Worm (Caenorhabditis elegans) whole organism, early embryonic: ENCODE results near the gene cpd-2.

Source experiments
- B0310.2 ChIP-seq: sonication (generic microtip); optimal IDR thresholded peaks from 2 replicates; lab custom pipeline; 2016; ENCODE audit warnings: mild to moderate bottlenecking, missing genetic modification characterization, missing compliant biosample characterization
- ama-1 ChIP-seq: fragments of 150-350 bp; optimal IDR thresholded peaks from 2 replicates; lab custom pipeline; 2014
- ceh-13 ChIP-seq: fragments of 200-800 bp; sonication (Bioruptor generic); optimal IDR thresholded peaks from 2 replicates; lab custom pipeline; 2018; ENCODE audit warnings: mild to moderate bottlenecking, missing genetic modification characterization, missing compliant biosample characterization
- ets-7 ChIP-seq: sonication (generic microtip); optimal IDR thresholded peaks from 2 replicates; lab custom pipeline; 2016; ENCODE audit warnings: missing genotype, missing genetic modification characterization, missing compliant biosample characterization
- hmbx-1 ChIP-seq: sonication (generic microtip); optimal IDR thresholded peaks from 2 replicates; lab custom pipeline; 2016; ENCODE audit warnings: mild to moderate bottlenecking, missing genetic modification characterization, missing compliant biosample characterization
- pes-1 ChIP-seq: fragments of 200-800 bp; sonication (Bioruptor generic); IDR thresholded peaks from 2 replicates; pipeline ENCODE4 v1.3.6; 2022; ENCODE audit warnings: missing genetic modification reagents, missing genetic modification characterization, missing compliant biosample characterization
- scrt-1 ChIP-seq: fragments of 200-800 bp; sonication (Bioruptor generic); IDR thresholded peaks from 2 replicates; pipeline ENCODE4 v1.3.6; 2022; ENCODE audit warnings: missing genetic modification characterization, missing compliant biosample characterization
- tbx-37 ChIP-seq: fragments of 200-800 bp; sonication (Bioruptor generic); conservative IDR thresholded peaks from 2 replicates; pipeline ENCODE4 v1.3.6; 2022; ENCODE audit warnings: missing genetic modification reagents, missing genetic modification characterization, missing compliant biosample characterization

DNA sequence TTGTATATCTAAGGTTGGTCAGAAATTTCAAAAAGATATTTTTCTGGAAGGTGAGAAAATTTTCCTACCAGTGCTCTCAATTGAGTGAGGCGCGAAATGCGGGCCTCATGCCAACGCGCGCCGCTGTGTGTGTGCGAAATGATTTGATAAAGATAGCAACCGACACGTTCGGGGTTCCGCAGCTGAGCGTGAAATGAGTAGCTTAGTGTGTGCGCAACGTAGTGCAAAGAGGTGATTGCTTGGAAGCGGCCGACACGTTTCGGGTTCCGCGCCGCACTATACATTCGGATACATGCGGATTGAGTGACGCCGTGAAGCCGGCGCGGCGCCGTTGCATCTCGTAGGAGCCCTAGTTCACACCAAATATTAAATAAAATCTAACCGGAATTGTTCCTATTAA is 41.5 kb downstream of the cpd-2 start:
- no peak for TF ChIP-seq ceh-13 (GFP tag; lab: Kevin White, UChicago)
- TF ChIP-seq ets-7 (tag; lab: Kevin White, UChicago) = no peak
- no peak for TF ChIP-seq hmbx-1 (tag; lab: Kevin White, UChicago)
- no peak for TF ChIP-seq ama-1 (lab: Kevin White, UChicago)
- TF ChIP-seq pes-1 = no peak
- no peak for TF ChIP-seq B0310.2 (tag; lab: Kevin White, UChicago)
- TF ChIP-seq scrt-1 (GFP tag; lab: Robert Waterston, UW) = no peak
- TF ChIP-seq tbx-37 = no peak
